Worm (Caenorhabditis elegans) whole organism, L1 larva: ENCODE results near the gene cacn-1.

ENCODE experiments used
- ama-1 ChIP-seq: fragments of 150-350 bp; optimal IDR thresholded peaks from 2 replicates; lab custom pipeline; 2014
- ceh-8 ChIP-seq: fragments of 200-800 bp; sonication (Bioruptor generic); optimal IDR thresholded peaks from 2 replicates; lab custom pipeline; 2018; ENCODE audit warnings: mild to moderate bottlenecking, missing genetic modification characterization, moderate library complexity, missing compliant biosample characterization
- hlh-17 ChIP-seq: fragments of 200-800 bp; sonication (Bioruptor generic); optimal IDR thresholded peaks from 2 replicates; lab custom pipeline; 2018; ENCODE audit warnings: missing genetic modification characterization, mild to moderate bottlenecking, missing compliant biosample characterization, moderate library complexity, borderline replicate concordance
- nhr-76 ChIP-seq: sonication (generic microtip); optimal IDR thresholded peaks from 2 replicates; lab custom pipeline; 2017; ENCODE audit warnings: missing biosample characterization, missing genetic modification characterization
- sox-4 ChIP-seq: sonication (generic microtip); optimal IDR thresholded peaks from 2 replicates; lab custom pipeline; 2016; ENCODE audit warnings: missing genetic modification characterization, missing compliant biosample characterization
- vab-15 ChIP-seq: sonication (generic microtip); optimal IDR thresholded peaks from 2 replicates; lab custom pipeline; 2017; ENCODE audit warnings: missing genotype, mild to moderate bottlenecking, missing genetic modification characterization, missing compliant biosample characterization

DNA sequence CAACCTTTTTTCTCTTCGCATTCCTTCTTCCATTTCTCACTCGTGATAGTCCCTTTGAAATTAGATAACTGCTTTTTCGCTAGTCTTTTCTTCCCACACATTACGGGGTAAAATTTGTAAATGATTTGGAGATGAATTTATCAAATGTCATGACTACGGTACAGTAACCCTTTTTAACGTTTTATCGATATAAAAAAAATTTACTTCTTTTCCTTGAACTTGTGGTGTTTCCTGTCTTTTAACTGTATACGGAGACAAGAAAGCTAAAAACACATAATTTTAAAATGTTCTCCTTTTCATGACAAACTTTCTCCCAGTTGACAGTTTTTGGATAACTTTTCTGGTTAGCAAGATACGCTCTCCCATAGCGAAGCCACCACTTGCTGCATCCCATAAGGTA, 8.1 kb upstream of the cacn-1 start, which contains the start of gene W03H9.1:
- TF ChIP-seq ama-1 (lab: Kevin White, UChicago) (no peak), nhr-76 (tag; lab: Kevin White, UChicago) (no peak), sox-4 (no peak), vab-15 (tag; lab: Kevin White, UChicago) (no peak), ceh-8 (no peak), hlh-17 (GFP tag; lab: Kevin White, UChicago) (no peak)
